Fruit fly (Drosophila melanogaster): Measurements from ENCODE around the gene CG11983.
A peak's percentile ranks its signal among the peaks of the same experiment; 100 is the strongest.

CG11983 gene

dm6 chr3R:9038652-9039051, 30.5 kb downstream of the CG11983 start, which contains the start of gene hyx (continued):
- TF ChIP-seq gfzf (GFP tag; optimal IDR thresholded peaks at IDR 0.05) (no peak), z (GFP tag; IDR thresholded peaks at IDR 0.05) (no peak), CG16813 (GFP tag; IDR thresholded peaks at IDR 0.05; ENCODE audit: partially characterized antibody) (peak; percentile 72; the same call in 2 of the 3 replicates), bsh (GFP tag; optimal IDR thresholded peaks at IDR 0.05) (peak in 1 of 2 experiments; percentile 34), HLH3B (GFP tag; IDR thresholded peaks at IDR 0.05) (no peak), CG3281 (GFP tag; optimal IDR thresholded peaks at IDR 0.05) (peak; percentile 26), unc-4 (GFP tag; IDR thresholded peaks at IDR 0.05; ENCODE audit: partially characterized antibody) (peak; percentile 91), Dll (GFP tag; IDR thresholded peaks at IDR 0.05; ENCODE audit: partially characterized antibody) (peak; percentile 93), nmo (GFP tag; optimal IDR thresholded peaks at IDR 0.05) (peak; percentile 27), nerfin-2 (GFP tag; IDR thresholded peaks at IDR 0.05; ENCODE audit: partially characterized antibody) (0 out of 2 replicates have a peak, but pooled peaks have one; percentile 38), Rfx (GFP tag; IDR thresholded peaks at IDR 0.05) (peak; percentile 73), CG10654 (GFP tag; optimal IDR thresholded peaks at IDR 0.05) (no peak), lola (GFP tag; optimal IDR thresholded peaks at IDR 0.05) (peak in 1 of 3 experiments; percentile 19), Deaf1 (tag; optimal IDR thresholded peaks at IDR 0.05) (peak; percentile 5), Oli (tag; optimal IDR thresholded peaks at IDR 0.05) (no peak), CG6175 (GFP tag; IDR thresholded peaks at IDR 0.05) (no peak), kah (GFP tag; optimal IDR thresholded peaks at IDR 0.05) (no peak), lov (optimal IDR thresholded peaks at IDR 0.05) (no peak), lov (GFP tag; IDR thresholded peaks at IDR 0.05) (no peak), CG8478 (optimal IDR thresholded peaks at IDR 0.05) (no peak), CG10267 (tag; optimal IDR thresholded peaks at IDR 0.05) (peak; percentile 53), sd (tag; optimal IDR thresholded peaks at IDR 0.05) (peak; percentile 86), CG1024 (GFP tag; IDR thresholded peaks at IDR 0.05) (no peak), chn (GFP tag; optimal IDR thresholded peaks at IDR 0.05) (peak; percentile 70), HmgZ (tag; optimal IDR thresholded peaks at IDR 0.05) (peak; percentile 61), CG3407 (GFP tag; optimal IDR thresholded peaks at IDR 0.05) (no peak), Jarid2 (GFP tag; optimal IDR thresholded peaks at IDR 0.05) (no peak), Poxn (GFP tag; IDR thresholded peaks at IDR 0.05) (no peak), toy (GFP tag; IDR thresholded peaks at IDR 0.05) (no peak), corto (GFP tag; optimal IDR thresholded peaks at IDR 0.05) (no peak), CG10431 (GFP tag; optimal IDR thresholded peaks at IDR 0.05) (no peak), Eip74EF (GFP tag; optimal IDR thresholded peaks at IDR 0.05) (no peak), H2.0 (GFP tag; IDR thresholded peaks at IDR 0.05) (no peak), CG17359 (tag; optimal IDR thresholded peaks at IDR 0.05) (peak; percentile 44), CG15269 (tag; optimal IDR thresholded peaks at IDR 0.05) (peak; percentile 42), psq (GFP tag; optimal IDR thresholded peaks at IDR 0.05) (no peak), Elba2 (GFP tag; optimal IDR thresholded peaks at IDR 0.05) (peak; percentile 94), Ets65A (GFP tag) (no peak), phol (tag; optimal IDR thresholded peaks at IDR 0.05) (peak; percentile 33), CG8944 (GFP tag; optimal IDR thresholded peaks at IDR 0.05) (no peak), wor (GFP tag; IDR thresholded peaks at IDR 0.05) (no peak), odd (GFP tag; optimal IDR thresholded peaks at IDR 0.05) (peak; percentile 20), CG7271 (tag; optimal IDR thresholded peaks at IDR 0.05) (no peak), D19A (tag; optimal IDR thresholded peaks at IDR 0.05) (peak; percentile 4), ind (GFP tag; optimal IDR thresholded peaks at IDR 0.05) (peak; percentile 23), az2 (GFP tag; optimal IDR thresholded peaks at IDR 0.05) (peak; percentile 49), run (tag; optimal IDR thresholded peaks at IDR 0.05) (no peak), CG5245 (GFP tag; optimal IDR thresholded peaks at IDR 0.05) (no peak), CG4820 (GFP tag; optimal IDR thresholded peaks at IDR 0.05) (peak; percentile 10), seq (GFP tag; IDR thresholded peaks at IDR 0.05) (no peak), CG9876 (GFP tag; optimal IDR thresholded peaks at IDR 0.05) (no peak)

Data from whole organism, embryonic.